Worm (Caenorhabditis elegans) whole organism, late embryonic: Measurements from ENCODE around the gene Y57G11C.23.
A peak's percentile ranks its signal among the peaks of the same experiment; 100 is the strongest.

Experiments used
- C38D4.7 ChIP-seq: fragments of 200-800 bp; sonication (Bioruptor generic); optimal IDR thresholded peaks from 2 replicates; lab custom pipeline; 2018; ENCODE audit warnings: mild to moderate bottlenecking, missing genetic modification characterization, moderate library complexity, missing compliant biosample characterization
- F13H6.1 ChIP-seq: sonication (generic microtip); optimal IDR thresholded peaks from 2 replicates; lab custom pipeline; 2016; ENCODE audit warnings: missing genetic modification characterization, missing compliant biosample characterization
- K02D7.2 ChIP-seq: sonication (generic microtip); optimal IDR thresholded peaks from 2 replicates; lab custom pipeline; 2017; ENCODE audit warnings: mild to moderate bottlenecking, missing genetic modification characterization, missing compliant biosample characterization
- K09A11.1 ChIP-seq: sonication (generic microtip); optimal IDR thresholded peaks from 2 replicates; lab custom pipeline; 2017; ENCODE audit warnings: antibody characterized with exemption, mild to moderate bottlenecking, missing genetic modification characterization, missing compliant biosample characterization; ENCODE audit not compliant: insufficient read depth
- T23F11.4 ChIP-seq: fragments of 200-800 bp; sonication (Bioruptor generic); optimal IDR thresholded peaks from 2 replicates; lab custom pipeline; 2018; ENCODE audit warnings: mild to moderate bottlenecking, missing genetic modification characterization, missing compliant biosample characterization
- Y22D7AL.16 ChIP-seq: sonication (generic microtip); optimal IDR thresholded peaks from 2 replicates; lab custom pipeline; 2016; ENCODE audit warnings: missing genetic modification characterization, missing compliant biosample characterization
- ama-1 ChIP-seq: fragments of 150-350 bp; optimal IDR thresholded peaks from 2 replicates; lab custom pipeline; 2014
- ceh-14 ChIP-seq: sonication (generic microtip); optimal IDR thresholded peaks from 2 replicates; lab custom pipeline; 2016; ENCODE audit warnings: missing genotype, missing genetic modification characterization, missing compliant biosample characterization
- ceh-18 ChIP-seq: sonication (generic microtip); optimal IDR thresholded peaks from 2 replicates; lab custom pipeline; 2016; ENCODE audit warnings: missing genetic modification characterization, missing compliant biosample characterization
- ceh-19 ChIP-seq: fragments of 200-800 bp; sonication (Bioruptor generic); optimal IDR thresholded peaks from 2 replicates; lab custom pipeline; 2018; ENCODE audit warnings: mild to moderate bottlenecking, missing genetic modification characterization, missing compliant biosample characterization
- ceh-22 ChIP-seq: sonication (generic microtip); optimal IDR thresholded peaks from 2 replicates; lab custom pipeline; 2017; ENCODE audit warnings: missing biosample characterization, missing genetic modification characterization
- ceh-30 ChIP-seq: fragments of 150-350 bp; optimal IDR thresholded peaks from 2 replicates; lab custom pipeline; 2014; ENCODE audit warnings: missing biosample characterization, missing genetic modification characterization
- ceh-45 ChIP-seq: fragments of 200-800 bp; sonication (Bioruptor generic); IDR thresholded peaks from 2 replicates; pipeline ENCODE4 v1.3.6; 2022; ENCODE audit warnings: missing genetic modification reagents, missing genetic modification characterization, missing compliant biosample characterization
- ceh-48 ChIP-seq: sonication (generic microtip); optimal IDR thresholded peaks from 2 replicates; lab custom pipeline; 2016; ENCODE audit warnings: missing genetic modification characterization, inconsistent platforms, missing compliant biosample characterization
- che-1 ChIP-seq: sonication (generic microtip); optimal IDR thresholded peaks from 2 replicates; lab custom pipeline; 2016; ENCODE audit warnings: mild to moderate bottlenecking, missing genetic modification characterization, missing compliant biosample characterization
- elt-2 ChIP-seq: sonication (generic microtip); optimal IDR thresholded peaks from 2 replicates; lab custom pipeline; 2016; ENCODE audit warnings: missing genetic modification reagents, missing genetic modification characterization, missing compliant biosample characterization
- elt-4 ChIP-seq: sonication (generic microtip); optimal IDR thresholded peaks from 2 replicates; lab custom pipeline; 2016; ENCODE audit warnings: missing genetic modification characterization, missing compliant biosample characterization
- ets-4 ChIP-seq: sonication (generic microtip); optimal IDR thresholded peaks from 2 replicates; lab custom pipeline; 2016; ENCODE audit warnings: missing genetic modification characterization, missing compliant biosample characterization
- eyg-1 ChIP-seq: sonication (generic microtip); optimal IDR thresholded peaks from 2 replicates; lab custom pipeline; 2016; ENCODE audit warnings: missing genotype, missing genetic modification characterization, missing compliant biosample characterization
- fax-1 ChIP-seq: sonication (generic microtip); optimal IDR thresholded peaks from 2 replicates; lab custom pipeline; 2016; ENCODE audit warnings: missing genotype, missing genetic modification characterization, missing compliant biosample characterization
- fkh-6 ChIP-seq: sonication (generic microtip); optimal IDR thresholded peaks from 2 replicates; lab custom pipeline; 2016; ENCODE audit warnings: missing genetic modification characterization, missing compliant biosample characterization
- gmeb-2 ChIP-seq: sonication (generic microtip); optimal IDR thresholded peaks from 2 replicates; lab custom pipeline; 2016; ENCODE audit warnings: missing genetic modification characterization, inconsistent platforms, missing compliant biosample characterization
- hlh-13 ChIP-seq: fragments of 200-800 bp; sonication (Bioruptor generic); optimal IDR thresholded peaks from 2 replicates; lab custom pipeline; 2018; ENCODE audit warnings: mild to moderate bottlenecking, missing genetic modification characterization, missing compliant biosample characterization
- hlh-6 ChIP-seq: sonication (generic microtip); optimal IDR thresholded peaks from 2 replicates; lab custom pipeline; 2016; ENCODE audit warnings: missing genotype, missing genetic modification characterization, missing compliant biosample characterization
- hlh-8 ChIP-seq: sonication (generic microtip); optimal IDR thresholded peaks from 2 replicates; lab custom pipeline; 2016; ENCODE audit warnings: missing genotype, missing genetic modification characterization, missing compliant biosample characterization
- lim-6 ChIP-seq: sonication (generic microtip); optimal IDR thresholded peaks from 2 replicates; lab custom pipeline; 2016; ENCODE audit warnings: missing genetic modification characterization, missing compliant biosample characterization
- lin-11 ChIP-seq: fragments of 200-800 bp; sonication (Bioruptor generic); optimal IDR thresholded peaks from 2 replicates; lab custom pipeline; 2018; ENCODE audit warnings: mild to moderate bottlenecking, missing genetic modification characterization, missing compliant biosample characterization
- madf-2 ChIP-seq: sonication (generic microtip); optimal IDR thresholded peaks from 2 replicates; lab custom pipeline; 2017; ENCODE audit warnings: missing genetic modification characterization, missing compliant biosample characterization
- nhr-232 ChIP-seq: sonication (generic microtip); optimal IDR thresholded peaks from 2 replicates; lab custom pipeline; 2016; ENCODE audit warnings: missing genetic modification characterization, missing compliant biosample characterization
- npax-4 ChIP-seq: sonication (generic microtip); optimal IDR thresholded peaks from 2 replicates; lab custom pipeline; 2016; ENCODE audit warnings: missing genetic modification characterization, missing compliant biosample characterization
- odd-2 ChIP-seq: sonication (generic microtip); optimal IDR thresholded peaks from 2 replicates; lab custom pipeline; 2017; ENCODE audit warnings: antibody characterized with exemption, mild to moderate bottlenecking, missing genetic modification characterization, missing compliant biosample characterization
- pat-9 ChIP-seq: fragments of 200-800 bp; sonication (Bioruptor generic); optimal IDR thresholded peaks from 2 replicates; lab custom pipeline; 2018; ENCODE audit warnings: mild to moderate bottlenecking, missing genetic modification characterization, moderate library complexity, missing compliant biosample characterization
- pax-1 ChIP-seq: fragments of 150-350 bp; optimal IDR thresholded peaks from 2 replicates; lab custom pipeline; 2014; ENCODE audit warnings: missing biosample characterization, missing genetic modification characterization
- pha-4 ChIP-seq: fragments of 150-350 bp; optimal IDR thresholded peaks from 2 replicates; lab custom pipeline; 2018; ENCODE audit warnings: missing biosample characterization, missing genetic modification reagents, missing genetic modification characterization
- pqm-1 ChIP-seq: sonication (generic microtip); optimal IDR thresholded peaks from 2 replicates; lab custom pipeline; 2016; ENCODE audit warnings: missing genetic modification characterization, missing compliant biosample characterization
- pros-1 ChIP-seq: fragments of 150-350 bp; optimal IDR thresholded peaks from 2 replicates; lab custom pipeline; 2014; ENCODE audit warnings: missing biosample characterization, missing genetic modification reagents, missing genetic modification characterization
- ref-2 ChIP-seq: sonication (generic microtip); optimal IDR thresholded peaks from 2 replicates; lab custom pipeline; 2016; ENCODE audit warnings: missing genetic modification characterization, missing compliant biosample characterization
- rnt-1 ChIP-seq: sonication (generic microtip); optimal IDR thresholded peaks from 2 replicates; lab custom pipeline; 2016; ENCODE audit warnings: missing genetic modification characterization, missing compliant biosample characterization
- sdc-2 ChIP-seq: sonication (generic microtip); optimal IDR thresholded peaks from 2 replicates; lab custom pipeline; 2016; ENCODE audit warnings: missing genotype, missing genetic modification characterization, missing compliant biosample characterization
- sox-2 ChIP-seq: fragments of 200-800 bp; sonication (Bioruptor generic); IDR thresholded peaks from 2 replicates; pipeline ENCODE4 v1.3.6; 2022; ENCODE audit warnings: missing genetic modification reagents, missing genetic modification characterization, missing compliant biosample characterization
- sox-4 ChIP-seq: sonication (generic microtip); optimal IDR thresholded peaks from 2 replicates; lab custom pipeline; 2017; ENCODE audit warnings: mild to moderate bottlenecking, missing genetic modification characterization, inconsistent platforms, missing compliant biosample characterization
- syd-9 ChIP-seq: sonication (generic microtip); optimal IDR thresholded peaks from 2 replicates; lab custom pipeline; 2016; ENCODE audit warnings: mild to moderate bottlenecking, missing genetic modification characterization, moderate library complexity, missing compliant biosample characterization
- tbx-2 ChIP-seq: sonication (generic microtip); optimal IDR thresholded peaks from 2 replicates; lab custom pipeline; 2016; ENCODE audit warnings: missing genetic modification characterization, missing compliant biosample characterization
- ttx-3 ChIP-seq: sonication (generic microtip); optimal IDR thresholded peaks from 2 replicates; lab custom pipeline; 2016; ENCODE audit warnings: missing genetic modification reagents, missing genetic modification characterization, missing compliant biosample characterization
- unc-3 ChIP-seq, 2 experiments: fragments of 200-800 bp in 1 of 2; sonication (Bioruptor generic) in 1 of 2; sonication (generic microtip) in 1 of 2; conservative IDR thresholded peaks in 1 of 2; optimal IDR thresholded peaks in 1 of 2; 2 replicates each; pipeline versions ENCODE4 v1.3.6 to Lab custom; 2016 to 2022; ENCODE audit warnings: missing compliant biosample characterization in 2 of 2, missing genetic modification characterization in 2 of 2, missing genetic modification reagents in 1 of 2
- unc-42 ChIP-seq: sonication (generic microtip); optimal IDR thresholded peaks from 2 replicates; lab custom pipeline; 2016; ENCODE audit warnings: missing genotype, missing genetic modification characterization, missing compliant biosample characterization
- unc-55 ChIP-seq: sonication (generic microtip); optimal IDR thresholded peaks from 2 replicates; lab custom pipeline; 2017; ENCODE audit warnings: missing biosample characterization, missing genetic modification reagents, missing genetic modification characterization
- unc-86 ChIP-seq: sonication (generic microtip); optimal IDR thresholded peaks from 2 replicates; lab custom pipeline; 2016; ENCODE audit warnings: missing genetic modification characterization, missing compliant biosample characterization

The Y57G11C.23 gene

DNA sequence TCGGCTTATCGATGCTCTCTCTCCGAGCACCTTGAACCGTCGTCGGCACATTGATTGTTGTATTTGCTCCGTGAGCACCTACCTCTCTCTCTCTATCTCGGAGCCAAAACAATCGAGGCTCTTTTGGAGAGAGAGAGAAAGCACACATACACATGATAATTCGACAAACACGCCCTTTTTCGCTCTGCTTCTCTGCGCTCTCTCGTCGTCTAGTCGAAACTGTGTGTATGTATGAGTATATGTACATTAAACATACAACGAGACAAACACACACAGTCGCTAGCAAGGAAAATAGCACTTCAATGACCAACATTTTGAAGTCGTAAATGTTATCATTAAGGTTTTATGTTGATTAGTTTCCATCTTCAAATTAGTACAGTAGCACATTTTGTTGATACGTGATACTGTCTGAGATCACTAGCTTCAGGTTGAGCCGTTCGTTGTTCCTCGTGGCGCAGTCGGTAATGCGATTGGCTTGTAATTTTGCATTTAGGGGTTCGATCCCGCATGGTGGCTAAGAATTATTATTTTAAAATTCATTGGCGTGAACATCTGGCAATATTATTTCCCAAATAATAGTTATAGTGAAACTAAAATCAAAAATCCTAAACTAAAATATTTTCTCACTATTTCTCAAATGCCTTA, 13.5 kb upstream of the Y57G11C.23 start (continued):
- TF ChIP-seq unc-3 (GFP tag; conservative IDR thresholded peaks at IDR 0.05; lab: Robert Waterston, UW), result no peak
- no peak for TF ChIP-seq unc-3 (tag; optimal IDR thresholded peaks at IDR 0.05; lab: Kevin White, UChicago)
- TF ChIP-seq pax-1 (tag; lab: Kevin White, UChicago), result peak; percentile 25
- no peak for TF ChIP-seq rnt-1 (tag; lab: Kevin White, UChicago)
- TF ChIP-seq che-1 (tag; lab: Kevin White, UChicago), result no peak
- TF ChIP-seq syd-9 (tag; lab: Kevin White, UChicago), result no peak
- TF ChIP-seq tbx-2 (tag; lab: Kevin White, UChicago), result peak; percentile 43
- TF ChIP-seq ceh-19 (GFP tag; lab: Kevin White, UChicago), result no peak
- TF ChIP-seq sox-2 (GFP tag; lab: Robert Waterston, UW), result no peak
- TF ChIP-seq ama-1, result no peak
- TF ChIP-seq unc-55 (GFP tag; lab: Kevin White, UChicago), result no peak
- TF ChIP-seq F13H6.1 (tag; lab: Kevin White, UChicago), result no peak
- no peak for TF ChIP-seq pat-9 (tag; lab: Kevin White, UChicago)
- TF ChIP-seq odd-2, result no peak
- TF ChIP-seq fax-1 (tag; lab: Kevin White, UChicago), result no peak
- no peak for TF ChIP-seq fkh-6 (tag; lab: Kevin White, UChicago)
- TF ChIP-seq hlh-8 (tag; lab: Kevin White, UChicago), result no peak

ce11 chrIV:14872320-14872719, 10.7 kb upstream of the Y57G11C.23 start:
- TF ChIP-seq elt-2, result no peak
- TF ChIP-seq ceh-45, result no peak
- no peak for TF ChIP-seq che-1 (tag; lab: Kevin White, UChicago)
- TF ChIP-seq pros-1 (tag; lab: Kevin White, UChicago), result peak; percentile 62
- TF ChIP-seq ref-2 (tag; lab: Kevin White, UChicago), result peak; percentile 65
- TF ChIP-seq F13H6.1 (tag; lab: Kevin White, UChicago), result peak; percentile 77
- peak; percentile 70 for TF ChIP-seq tbx-2 (tag; lab: Kevin White, UChicago)
- TF ChIP-seq pqm-1 (tag; lab: Kevin White, UChicago), result no peak
- TF ChIP-seq lim-6, result no peak
- peak; percentile 49 for TF ChIP-seq hlh-6 (tag; lab: Kevin White, UChicago)
- no peak for TF ChIP-seq K02D7.2 (tag; lab: Kevin White, UChicago)
- no peak for TF ChIP-seq npax-4 (tag; lab: Kevin White, UChicago)
- no peak for TF ChIP-seq ceh-22 (tag; lab: Kevin White, UChicago)
- no peak for TF ChIP-seq fkh-6 (tag; lab: Kevin White, UChicago)
- TF ChIP-seq ceh-19 (GFP tag; lab: Kevin White, UChicago), result no peak
- no peak for TF ChIP-seq K09A11.1 (tag; lab: Kevin White, UChicago)
- TF ChIP-seq ceh-30 (tag; lab: Kevin White, UChicago), result no peak
- TF ChIP-seq odd-2, result no peak
- TF ChIP-seq unc-42 (tag; lab: Kevin White, UChicago), result no peak
- TF ChIP-seq unc-55 (GFP tag; lab: Kevin White, UChicago), result no peak
- peak; percentile 34 for TF ChIP-seq eyg-1 (tag; lab: Kevin White, UChicago)
- TF ChIP-seq lin-11 (tag; lab: Kevin White, UChicago), result no peak
- no peak for TF ChIP-seq elt-4 (tag; lab: Kevin White, UChicago)
- TF ChIP-seq sox-2 (GFP tag; lab: Robert Waterston, UW), result no peak
- no peak for TF ChIP-seq hlh-13 (GFP tag; lab: Kevin White, UChicago)
- no peak for TF ChIP-seq unc-86 (tag; lab: Kevin White, UChicago)
- no peak for TF ChIP-seq C38D4.7
- TF ChIP-seq madf-2, result no peak
- TF ChIP-seq pha-4 (tag; lab: Kevin White, UChicago), result no peak
- no peak for TF ChIP-seq ceh-48
- no peak for TF ChIP-seq T23F11.4 (GFP tag; lab: Kevin White, UChicago)
- TF ChIP-seq gmeb-2 (tag; lab: Kevin White, UChicago), result no peak
- peak; percentile 1 for TF ChIP-seq nhr-232 (tag; lab: Kevin White, UChicago)
- no peak for TF ChIP-seq ttx-3
- no peak for TF ChIP-seq Y22D7AL.16 (tag; lab: Kevin White, UChicago)
- peak; percentile 9 for TF ChIP-seq ets-4 (tag; lab: Kevin White, UChicago)
- peak; percentile 36 for TF ChIP-seq ceh-18 (tag; lab: Kevin White, UChicago)
- TF ChIP-seq ama-1, result no peak
- TF ChIP-seq sox-4, result no peak
- TF ChIP-seq pax-1 (tag; lab: Kevin White, UChicago), result no peak
- no peak for TF ChIP-seq sdc-2 (tag; lab: Kevin White, UChicago)
- no peak for TF ChIP-seq ceh-14
- no peak for TF ChIP-seq pat-9 (tag; lab: Kevin White, UChicago)
- TF ChIP-seq unc-3 (GFP tag; conservative IDR thresholded peaks at IDR 0.05; lab: Robert Waterston, UW), result no peak
- TF ChIP-seq unc-3 (tag; optimal IDR thresholded peaks at IDR 0.05; lab: Kevin White, UChicago), result no peak
- no peak for TF ChIP-seq hlh-8 (tag; lab: Kevin White, UChicago)
